Worm (Caenorhabditis elegans) whole organism, L4/young adult: ENCODE results near the gene T21D12.12.

Experiments
- W03F9.2 ChIP-seq: fragments of 150-350 bp; optimal IDR thresholded peaks from 2 replicates; lab custom pipeline; 2014; ENCODE audit warnings: missing biosample characterization, missing genetic modification characterization
- dao-5 ChIP-seq: sonication (generic microtip); optimal IDR thresholded peaks from 2 replicates; lab custom pipeline; 2016; ENCODE audit warnings: missing genotype, missing genetic modification characterization, moderate library complexity, missing compliant biosample characterization
- him-1 ChIP-seq: sonication (generic microtip); optimal IDR thresholded peaks from 2 replicates; lab custom pipeline; 2016; ENCODE audit warnings: missing genotype, missing genetic modification reagents, missing genetic modification characterization, missing compliant biosample characterization

Gene T21D12.12

DNA sequence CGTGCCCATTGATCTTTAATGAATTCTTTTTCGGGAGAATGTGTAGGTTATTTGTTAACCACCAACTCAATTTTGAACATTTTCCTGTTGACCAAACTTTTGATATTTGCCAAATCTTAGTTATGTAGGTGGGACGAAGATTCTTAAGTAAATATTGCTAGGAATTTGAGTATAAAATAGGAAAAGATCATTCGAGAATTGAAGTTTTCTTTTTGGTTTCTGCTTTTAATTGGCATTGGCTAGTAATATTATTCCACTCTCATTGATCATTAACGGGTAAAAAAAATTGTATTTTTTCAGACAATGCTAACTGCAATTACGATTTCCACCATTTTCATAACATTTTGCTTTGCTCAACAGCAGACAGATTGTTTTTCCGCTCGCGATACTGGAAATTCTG is at the start of gene T21D12.12:
Gene T21D12.12 (plus strand): TSS at position 301 of the 400 bp plus-strand sequence.
- no peak for TF ChIP-seq W03F9.2
- no peak for TF ChIP-seq dao-5 (tag; lab: Kevin White, UChicago)
- TF ChIP-seq him-1 (tag; lab: Kevin White, UChicago) = no peak

DNA sequence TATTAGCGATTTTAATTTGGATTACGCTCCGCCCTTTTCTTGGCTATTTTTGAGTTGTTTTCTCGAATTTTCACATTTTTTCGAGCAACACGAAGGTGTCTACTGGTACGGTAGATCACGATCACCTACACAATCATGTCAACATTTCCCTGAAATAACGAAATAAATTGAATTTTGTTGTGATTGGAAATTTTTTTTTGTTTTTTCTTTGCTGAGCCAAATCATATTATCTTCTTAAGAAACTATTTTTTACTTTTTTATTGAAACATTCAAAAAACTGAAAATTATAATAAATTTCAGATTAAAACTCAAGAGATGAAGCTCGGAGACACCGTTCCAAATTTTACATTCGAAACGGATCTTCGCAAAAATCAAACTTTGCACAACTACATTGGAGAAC is 48.0 kb upstream of the T21D12.12 start, which contains the start of gene prdx-6:
Gene prdx-6 (plus strand): TSS at position 301 of the 400 bp plus-strand sequence.
- TF ChIP-seq W03F9.2 (no peak), him-1 (tag; lab: Kevin White, UChicago) (no peak), dao-5 (tag; lab: Kevin White, UChicago) (no peak)

DNA sequence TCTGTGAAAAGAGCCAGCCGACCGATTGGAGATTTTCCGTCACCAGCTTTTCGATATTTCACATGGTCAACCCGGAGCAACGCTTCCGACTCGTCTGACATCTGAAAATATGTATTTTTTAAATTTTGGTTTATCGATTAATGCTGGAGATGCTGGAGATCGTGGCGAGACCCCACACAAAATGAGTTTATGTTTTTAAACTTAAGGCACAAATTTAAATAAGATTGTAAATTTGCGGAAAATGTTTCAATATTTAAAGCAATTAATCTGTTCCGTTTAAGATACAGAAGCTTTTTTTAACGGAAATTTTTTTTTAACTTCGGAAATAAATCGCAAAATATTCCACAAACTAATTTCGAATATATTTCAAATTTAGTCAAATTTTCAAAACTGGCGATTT is 34.6 kb upstream of the T21D12.12 start, which contains the start of gene gtf-2H1:
Gene gtf-2H1 (minus strand): TSS at position 101 of the 400 bp plus-strand sequence.
- TF ChIP-seq him-1 (tag; lab: Kevin White, UChicago) (no peak), W03F9.2 (no peak), dao-5 (tag; lab: Kevin White, UChicago) (no peak)

DNA sequence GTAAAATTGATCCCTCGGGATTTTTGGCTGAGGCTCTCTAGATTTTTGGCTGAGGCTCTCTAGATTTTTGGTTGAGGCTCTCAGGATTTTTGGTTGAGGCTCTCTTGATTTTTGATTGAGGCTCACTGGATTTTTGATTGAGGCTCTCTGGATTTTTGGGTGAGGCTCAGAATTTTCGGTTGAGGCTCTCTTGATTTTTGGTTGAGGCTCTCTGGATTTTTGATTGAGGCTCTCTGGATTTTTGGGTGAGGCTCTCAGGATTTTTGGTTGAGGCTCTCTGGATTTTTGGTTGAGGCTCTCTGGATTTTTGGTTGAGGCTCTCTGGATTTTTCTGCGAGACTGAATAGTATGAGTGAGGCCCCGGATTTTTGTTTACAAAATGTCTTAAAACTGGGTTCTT is 30.1 kb upstream of the T21D12.12 start:
- TF ChIP-seq dao-5 (tag; lab: Kevin White, UChicago) (no peak), him-1 (tag; lab: Kevin White, UChicago) (no peak), W03F9.2 (no peak)

DNA sequence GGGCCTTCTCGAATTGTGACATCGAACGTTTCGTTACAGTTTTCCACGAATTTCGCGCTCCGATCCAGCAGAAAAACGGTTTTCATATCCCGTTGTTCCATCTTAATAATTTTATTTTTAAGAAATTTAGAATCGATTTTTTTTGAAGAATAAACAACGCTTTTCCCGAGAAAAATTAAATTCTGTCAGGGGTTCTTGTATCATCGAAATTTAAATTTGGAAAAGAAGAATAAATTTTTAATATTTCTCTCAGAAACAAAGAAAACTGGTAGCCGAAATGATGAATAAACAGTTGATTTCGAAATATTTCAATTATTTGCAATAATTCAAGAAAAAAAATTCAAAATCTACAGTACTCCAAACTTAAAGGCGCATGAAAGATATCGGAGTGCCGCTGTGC is 28.9 kb upstream of the T21D12.12 start, which contains the start of gene ints-13:
Gene ints-13 (minus strand): TSS at position 101 of the 400 bp plus-strand sequence.
- TF ChIP-seq W03F9.2 (no peak), him-1 (tag; lab: Kevin White, UChicago) (no peak), dao-5 (tag; lab: Kevin White, UChicago) (no peak)

DNA sequence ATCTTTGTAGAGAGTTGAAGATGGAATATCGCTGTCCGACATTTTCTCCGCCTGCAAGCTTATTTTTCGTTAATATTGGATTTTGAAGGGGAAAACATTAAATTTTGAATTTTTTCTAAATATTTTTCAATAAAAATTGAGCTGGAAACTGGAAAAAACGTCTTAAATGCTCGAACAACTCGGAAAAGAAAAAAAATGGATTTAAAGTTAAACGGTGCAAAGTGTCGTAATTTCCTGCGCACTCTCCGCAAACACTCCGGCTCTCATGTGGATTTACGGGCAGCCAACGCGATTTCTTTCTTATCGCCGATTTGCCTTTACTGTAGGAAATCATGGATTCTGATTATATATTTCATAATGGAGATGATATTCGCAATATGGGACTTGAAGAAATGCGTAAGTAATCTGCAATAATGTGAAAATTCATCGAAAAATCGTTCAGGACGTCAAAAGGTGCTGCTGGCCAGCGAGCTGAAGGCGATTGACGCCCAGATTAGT is 25.9 kb upstream of the T21D12.12 start, which contains the start of the genes fnta-1 and cogc-8:
Gene fnta-1 (minus strand): TSS at position 51 of the 498 bp plus-strand sequence.
Gene cogc-8 (plus strand): TSS at position 195 of the 498 bp plus-strand sequence.
- no peak for TF ChIP-seq dao-5 (tag; lab: Kevin White, UChicago)
- no peak for TF ChIP-seq W03F9.2
- TF ChIP-seq him-1 (tag; lab: Kevin White, UChicago) = no peak

DNA sequence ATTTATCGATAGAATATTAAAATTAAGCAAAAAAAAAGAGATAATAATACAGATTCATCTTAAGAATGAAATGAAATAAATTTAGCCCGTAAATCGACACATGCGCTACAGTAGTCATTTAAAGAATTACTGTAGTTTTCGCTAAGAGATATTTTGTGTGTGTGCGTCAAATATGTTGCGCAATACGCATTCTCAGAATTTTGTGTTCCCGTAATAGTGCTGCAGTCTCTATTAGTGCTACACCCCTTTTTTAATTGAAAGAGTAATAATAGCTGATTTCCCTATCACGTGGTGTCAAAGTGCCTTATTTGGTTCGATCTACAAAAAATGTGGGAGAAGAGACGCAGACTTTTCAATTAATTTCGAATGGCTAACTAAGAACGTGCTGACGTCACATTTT is 22.0 kb upstream of the T21D12.12 start:
- TF ChIP-seq dao-5 (tag; lab: Kevin White, UChicago) (no peak), him-1 (tag; lab: Kevin White, UChicago) (no peak), W03F9.2 (no peak)

DNA sequence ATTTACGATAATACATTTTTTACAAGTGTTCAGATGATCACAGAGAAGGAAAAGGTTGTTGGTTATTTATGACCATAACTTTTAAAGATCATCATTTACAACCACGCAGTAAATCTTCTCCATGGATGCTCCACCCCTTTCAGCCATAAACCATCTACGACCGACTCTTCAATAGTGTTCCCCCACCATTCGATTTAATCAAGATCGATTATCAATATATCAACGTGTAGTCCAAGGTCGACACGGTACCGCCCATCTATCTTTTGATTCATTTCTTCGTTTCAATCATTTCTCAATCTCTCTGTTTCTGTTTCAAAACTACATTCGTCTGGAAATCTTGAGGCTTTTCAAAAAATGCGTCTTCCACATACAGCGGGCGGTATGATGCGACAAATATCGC is 21.4 kb upstream of the T21D12.12 start, which contains the start of gene aass-1:
Gene aass-1 (plus strand): TSS at position 301 of the 400 bp plus-strand sequence.
- no peak for TF ChIP-seq him-1 (tag; lab: Kevin White, UChicago)
- no peak for TF ChIP-seq W03F9.2
- TF ChIP-seq dao-5 (tag; lab: Kevin White, UChicago) = no peak

DNA sequence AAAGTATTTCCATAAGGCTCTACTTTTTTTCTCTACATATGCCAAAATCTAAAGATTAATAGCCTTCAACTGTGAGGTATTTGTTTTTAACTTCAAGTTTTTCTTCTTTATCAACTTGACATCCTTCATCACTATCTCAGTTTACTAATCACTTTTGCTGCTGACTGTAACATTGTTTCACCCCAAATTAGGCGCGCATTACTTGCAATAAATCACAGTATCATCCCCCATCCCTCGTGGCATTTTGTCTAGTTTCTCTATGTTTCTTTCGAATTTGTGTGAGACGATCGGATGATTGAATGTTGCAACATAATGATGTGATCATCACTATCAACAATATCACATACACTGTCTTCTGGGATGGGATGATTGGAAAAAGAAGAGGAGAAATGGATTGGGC is 18.8 kb upstream of the T21D12.12 start:
- no peak for TF ChIP-seq dao-5 (tag; lab: Kevin White, UChicago)
- no peak for TF ChIP-seq him-1 (tag; lab: Kevin White, UChicago)
- no peak for TF ChIP-seq W03F9.2

DNA sequence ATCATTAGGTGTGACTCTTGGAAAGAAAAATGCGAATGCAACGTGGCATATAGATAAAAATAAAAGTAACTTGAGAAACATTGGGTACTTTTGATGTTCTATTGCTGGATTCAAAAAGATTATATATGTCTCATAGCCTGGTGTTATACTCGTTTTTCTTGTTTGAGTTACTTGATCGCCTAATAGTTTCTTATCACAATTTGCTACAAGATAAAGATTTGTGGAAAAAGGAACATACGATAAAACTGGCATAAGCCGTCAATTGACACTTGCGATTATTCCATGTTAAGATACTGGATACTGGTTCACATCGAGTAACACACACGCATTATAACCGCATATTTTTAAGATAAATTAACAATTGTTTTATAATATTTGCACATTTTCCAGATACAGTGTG is 13.8 kb upstream of the T21D12.12 start, which contains the start of gene grl-19:
Gene grl-19 (minus strand): TSS at position 101 of the 400 bp plus-strand sequence.
- TF ChIP-seq him-1 (tag; lab: Kevin White, UChicago) (no peak), W03F9.2 (no peak), dao-5 (tag; lab: Kevin White, UChicago) (no peak)

DNA sequence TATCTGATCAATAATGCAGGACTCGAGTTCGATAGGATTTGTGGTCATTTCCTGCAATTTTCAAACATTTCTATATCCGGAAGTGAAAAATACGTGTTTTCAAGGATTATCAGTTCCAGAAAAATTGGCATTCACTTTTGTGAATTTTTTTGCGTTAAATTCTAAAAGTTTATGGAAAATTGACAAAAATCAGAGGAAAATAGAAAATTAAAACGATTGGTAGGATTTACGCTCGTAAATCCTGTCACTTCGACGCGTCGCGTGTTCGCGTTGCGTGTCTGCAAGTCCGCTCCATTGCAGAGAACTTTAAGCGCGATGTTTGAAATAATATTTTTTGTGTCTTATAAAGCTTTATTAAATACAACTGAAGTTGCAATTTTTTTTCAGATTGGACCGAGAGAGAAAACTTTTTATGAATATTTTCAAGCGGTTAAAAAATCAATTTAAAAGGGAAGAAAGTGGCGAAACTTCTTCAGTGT is 10.8 kb upstream of the T21D12.12 start, which contains the start of gene rcat-1:
Gene rcat-1 (minus strand): TSS at position 51 of the 479 bp plus-strand sequence.
- TF ChIP-seq W03F9.2 = peak; percentile 56
- TF ChIP-seq him-1 (tag; lab: Kevin White, UChicago) = no peak

DNA sequence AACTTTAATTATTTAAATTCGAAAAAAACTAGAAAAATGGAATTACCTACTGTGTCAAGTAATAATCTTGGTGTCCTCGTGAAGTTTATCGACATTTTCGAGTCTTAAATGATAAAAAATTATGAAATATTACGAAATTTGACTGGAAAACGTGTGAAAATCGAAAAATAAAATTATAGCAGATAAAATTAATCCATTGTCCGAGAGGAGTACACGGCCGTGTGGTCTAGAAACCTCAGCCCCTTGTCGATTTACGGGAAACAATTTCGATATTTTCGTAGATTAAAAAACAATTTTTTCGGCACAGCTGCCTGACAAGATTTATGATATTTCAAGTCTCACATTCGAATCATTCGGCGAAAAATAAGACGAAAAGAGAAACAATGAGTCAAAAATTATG is 9.2 kb upstream of the T21D12.12 start, which contains the start of gene R02D3.8:
Gene R02D3.8 (minus strand): TSS at position 109 of the 400 bp plus-strand sequence.
- TF ChIP-seq dao-5 (tag; lab: Kevin White, UChicago) = no peak
- TF ChIP-seq W03F9.2 = no peak
- no peak for TF ChIP-seq him-1 (tag; lab: Kevin White, UChicago)

DNA sequence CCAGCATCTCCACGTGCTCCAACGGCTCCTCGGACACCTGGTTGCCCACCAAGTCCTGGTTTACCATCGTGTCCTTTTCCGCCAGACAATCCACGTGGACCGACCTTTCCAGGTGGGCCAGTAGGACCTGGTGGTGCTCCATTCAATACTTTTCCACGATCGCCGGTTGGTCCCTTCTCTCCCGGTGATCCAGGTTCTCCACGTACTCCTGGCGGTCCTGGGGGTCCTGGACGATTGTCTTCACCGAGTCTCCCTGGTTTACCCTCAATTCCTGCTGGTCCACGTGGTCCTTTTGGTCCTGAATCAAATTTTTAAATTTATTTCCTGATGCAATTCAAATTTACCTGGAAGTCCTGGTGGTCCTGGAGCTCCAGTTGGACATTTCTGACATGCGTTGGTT is 7.9 kb upstream of the T21D12.12 start:
- TF ChIP-seq him-1 (tag; lab: Kevin White, UChicago) = no peak
- no peak for TF ChIP-seq W03F9.2
- no peak for TF ChIP-seq dao-5 (tag; lab: Kevin White, UChicago)

DNA sequence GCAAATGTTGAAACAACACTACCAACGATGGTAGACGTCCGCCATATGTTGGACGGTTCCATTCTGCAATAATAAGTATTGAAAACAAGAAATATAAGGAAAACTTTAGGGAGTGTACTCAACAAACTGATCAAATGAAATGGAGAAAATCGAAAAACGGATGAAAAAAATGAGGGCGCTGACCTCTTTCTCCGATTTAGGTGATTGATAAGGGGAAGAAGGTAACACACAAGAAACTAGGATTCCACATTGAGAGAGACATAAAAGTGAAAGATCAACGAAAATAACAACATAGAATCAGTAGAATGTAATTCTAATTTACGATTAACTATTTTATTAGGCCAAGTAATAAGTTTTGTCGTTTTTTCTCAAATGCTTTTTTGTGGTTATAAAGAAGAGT is 7.1 kb upstream of the T21D12.12 start, which contains the start of gene dpy-9:
Gene dpy-9 (minus strand): TSS at position 63 of the 400 bp plus-strand sequence.
- TF ChIP-seq him-1 (tag; lab: Kevin White, UChicago) (no peak), dao-5 (tag; lab: Kevin White, UChicago) (no peak), W03F9.2 (no peak)
